Comparison of ENCODE assay signal across 1 worm cellular context in the genomic region with DNA sequence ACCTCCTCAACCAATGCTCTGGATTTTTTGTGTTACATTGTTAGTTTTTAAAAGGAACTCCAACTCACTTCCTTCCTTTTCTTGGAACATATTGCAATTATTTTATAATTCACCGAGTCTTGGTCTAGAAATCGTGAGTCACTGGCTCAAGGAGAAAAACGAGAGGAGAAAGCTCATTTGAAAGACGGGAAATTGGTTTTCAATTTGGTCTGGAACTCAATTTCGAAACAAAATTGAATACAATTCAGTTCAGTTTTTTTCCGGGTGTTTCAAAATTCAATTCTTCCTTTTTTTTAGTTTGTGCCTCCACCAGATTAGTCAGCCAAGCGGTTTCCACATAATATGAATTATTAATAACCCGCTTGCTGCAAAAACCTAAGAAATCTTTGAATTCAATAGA.
A peak's percentile ranks its signal among the peaks of the same experiment; 100 is the strongest.
TF ChIP-seq lines count a peak whose summit lies in the region.

No protein-coding gene starts in this region.

TF ChIP-seq in whole organism, L1 larva, 84 proteins besides CTCF, POLR2A, EP300 and RAD21 (continued from another document):
- TF ChIP-seq sox-4 (tag; optimal IDR thresholded peaks at IDR 0.05; lab: Kevin White, UChicago) (no peak), swsn-7 (tag; optimal IDR thresholded peaks at IDR 0.05; lab: Kevin White, UChicago) (no peak), tbx-2 (tag; optimal IDR thresholded peaks at IDR 0.05; lab: Kevin White, UChicago) (peak; percentile 35), nhr-47 (tag; optimal IDR thresholded peaks at IDR 0.05; lab: Kevin White, UChicago) (no peak), ces-1 (GFP tag; optimal IDR thresholded peaks at IDR 0.05; lab: Kevin White, UChicago) (peak; percentile 47), ceh-88 (GFP tag; IDR thresholded peaks at IDR 0.05; lab: Robert Waterston, UW) (no peak), unc-30 (tag; optimal IDR thresholded peaks at IDR 0.05; lab: Kevin White, UChicago) (no peak), fkh-8 (tag; optimal IDR thresholded peaks at IDR 0.05; lab: Kevin White, UChicago) (peak; percentile 25), nhr-237 (tag; optimal IDR thresholded peaks at IDR 0.05; lab: Kevin White, UChicago) (no peak), fkh-10 (GFP tag; optimal IDR thresholded peaks at IDR 0.05; lab: Kevin White, UChicago) (peak; percentile 11)
